Worm (Caenorhabditis elegans) whole organism, L2 larva: ENCODE results near the gene ZC190.6.

Experiments used
- C34F6.9 ChIP-seq: fragments of 150-350 bp; optimal IDR thresholded peaks from 2 replicates; lab custom pipeline; 2014; ENCODE audit warnings: missing biosample characterization, missing genetic modification characterization
- F13H6.1 ChIP-seq: sonication (generic microtip); optimal IDR thresholded peaks from 2 replicates; lab custom pipeline; 2016; ENCODE audit warnings: missing genetic modification characterization, missing compliant biosample characterization
- R02D3.7 ChIP-seq: fragments of 150-350 bp; optimal IDR thresholded peaks from 2 replicates; lab custom pipeline; 2014; ENCODE audit warnings: missing biosample characterization, missing genetic modification characterization
- Y55F3AM.14 ChIP-seq: fragments of 200-800 bp; sonication (Bioruptor generic); optimal IDR thresholded peaks from 2 replicates; lab custom pipeline; 2018; ENCODE audit warnings: mild to moderate bottlenecking, missing genetic modification characterization, missing compliant biosample characterization
- ZK546.5 ChIP-seq: sonication (generic microtip); optimal IDR thresholded peaks from 2 replicates; lab custom pipeline; 2017; ENCODE audit warnings: missing biosample characterization, missing genetic modification characterization
- alr-1 ChIP-seq: fragments of 150-350 bp; optimal IDR thresholded peaks from 2 replicates; lab custom pipeline; 2014; ENCODE audit warnings: missing biosample characterization, missing genetic modification characterization
- aly-2 ChIP-seq: fragments of 150-350 bp; optimal IDR thresholded peaks from 2 replicates; lab custom pipeline; 2014; ENCODE audit warnings: missing biosample characterization, missing genetic modification characterization
- ama-1 ChIP-seq: fragments of 150-350 bp; optimal IDR thresholded peaks from 2 replicates; lab custom pipeline; 2018; ENCODE audit warnings: inconsistent platforms
- blmp-1 ChIP-seq: sonication (generic microtip); optimal IDR thresholded peaks from 2 replicates; lab custom pipeline; 2017; ENCODE audit warnings: missing genetic modification characterization, mild to moderate bottlenecking, missing compliant biosample characterization, antibody characterized with exemption, moderate library complexity; ENCODE audit not compliant: insufficient read depth
- ceh-16 ChIP-seq: fragments of 150-350 bp; optimal IDR thresholded peaks from 2 replicates; lab custom pipeline; 2014; ENCODE audit warnings: missing biosample characterization, missing genetic modification characterization
- ceh-82 ChIP-seq: fragments of 150-350 bp; optimal IDR thresholded peaks from 2 replicates; lab custom pipeline; 2014; ENCODE audit warnings: missing biosample characterization, missing genetic modification characterization
- crh-2 ChIP-seq: sonication (generic microtip); optimal IDR thresholded peaks from 2 replicates; lab custom pipeline; 2017; ENCODE audit warnings: missing biosample characterization, missing genetic modification characterization
- dmd-4 ChIP-seq: sonication (generic microtip); optimal IDR thresholded peaks from 2 replicates; lab custom pipeline; 2017; ENCODE audit warnings: missing biosample characterization, missing genetic modification characterization
- egl-27 ChIP-seq: sonication (generic microtip); optimal IDR thresholded peaks from 3 replicates; lab custom pipeline; 2017; ENCODE audit warnings: missing biosample characterization, missing genetic modification reagents, missing genetic modification characterization
- elt-1 ChIP-seq: fragments of 150-350 bp; optimal IDR thresholded peaks from 2 replicates; lab custom pipeline; 2014; ENCODE audit warnings: missing biosample characterization, missing genetic modification characterization
- elt-3 ChIP-seq: sonication (generic microtip); optimal IDR thresholded peaks from 2 replicates; lab custom pipeline; 2017; ENCODE audit warnings: missing biosample characterization, missing genetic modification characterization
- fos-1 ChIP-seq: fragments of 150-350 bp; optimal IDR thresholded peaks from 2 replicates; lab custom pipeline; 2014; ENCODE audit warnings: missing biosample characterization, missing genetic modification characterization
- gmeb-1 ChIP-seq: fragments of 150-350 bp; optimal IDR thresholded peaks from 2 replicates; lab custom pipeline; 2014; ENCODE audit warnings: missing biosample characterization, missing genetic modification characterization
- lin-11 ChIP-seq: fragments of 150-350 bp; sonication (generic microtip); optimal IDR thresholded peaks from 2 replicates; lab custom pipeline; 2014; ENCODE audit warnings: missing biosample characterization, missing genetic modification characterization, inconsistent platforms, mixed read lengths
- lin-13 ChIP-seq: fragments of 150-350 bp; optimal IDR thresholded peaks from 2 replicates; lab custom pipeline; 2014; ENCODE audit warnings: missing biosample characterization, missing genetic modification reagents, missing genetic modification characterization
- lin-39 ChIP-seq: fragments of 150-350 bp; optimal IDR thresholded peaks from 2 replicates; lab custom pipeline; 2014; ENCODE audit warnings: missing biosample characterization, missing genetic modification reagents, missing genetic modification characterization
- lsy-2 ChIP-seq, 2 experiments: fragments of 150-350 bp in 1 of 2; sonication (generic microtip) in 1 of 2; optimal IDR thresholded peaks; 2 replicates each; lab custom pipeline; 2014 to 2017; ENCODE audit warnings: missing biosample characterization in 2 of 2, missing genetic modification characterization in 2 of 2
- mab-5 ChIP-seq: fragments of 150-350 bp; optimal IDR thresholded peaks from 2 replicates; lab custom pipeline; 2014; ENCODE audit warnings: missing biosample characterization, missing genetic modification characterization
- mbf-1 ChIP-seq: sonication (generic microtip); optimal IDR thresholded peaks from 2 replicates; lab custom pipeline; 2017; ENCODE audit warnings: missing biosample characterization, missing genetic modification characterization
- mdl-1 ChIP-seq, 2 experiments: fragments of 150-350 bp in 1 of 2; sonication (generic microtip) in 1 of 2; optimal IDR thresholded peaks; 2 replicates each; lab custom pipeline; 2017; ENCODE audit warnings: missing biosample characterization in 2 of 2, missing genetic modification characterization in 2 of 2
- nhr-10 ChIP-seq: sonication (generic microtip); optimal IDR thresholded peaks from 2 replicates; lab custom pipeline; 2017; ENCODE audit warnings: missing biosample characterization, missing genetic modification characterization
- nhr-11 ChIP-seq: fragments of 150-350 bp; optimal IDR thresholded peaks from 2 replicates; lab custom pipeline; 2014; ENCODE audit warnings: missing biosample characterization, missing genetic modification characterization
- nhr-12 ChIP-seq: fragments of 150-350 bp; optimal IDR thresholded peaks from 2 replicates; lab custom pipeline; 2014; ENCODE audit warnings: missing biosample characterization, missing genetic modification characterization
- nhr-129 ChIP-seq: fragments of 150-350 bp; optimal IDR thresholded peaks from 2 replicates; lab custom pipeline; 2014; ENCODE audit warnings: missing biosample characterization, missing genetic modification characterization
- nhr-21 ChIP-seq: fragments of 150-350 bp; optimal IDR thresholded peaks from 2 replicates; lab custom pipeline; 2014; ENCODE audit warnings: missing biosample characterization, missing genetic modification characterization
- nhr-23 ChIP-seq: fragments of 150-350 bp; optimal IDR thresholded peaks from 2 replicates; lab custom pipeline; 2014; ENCODE audit warnings: missing biosample characterization, missing genetic modification reagents, missing genetic modification characterization
- nhr-237 ChIP-seq: fragments of 150-350 bp; optimal IDR thresholded peaks from 2 replicates; lab custom pipeline; 2014; ENCODE audit warnings: missing biosample characterization, missing genetic modification characterization
- nhr-25 ChIP-seq: fragments of 150-350 bp; sonication (generic microtip); optimal IDR thresholded peaks from 3 replicates; lab custom pipeline; 2014; ENCODE audit warnings: missing biosample characterization, missing genetic modification characterization
- nhr-6 ChIP-seq: fragments of 150-350 bp; optimal IDR thresholded peaks from 2 replicates; lab custom pipeline; 2014; ENCODE audit warnings: missing biosample characterization, missing genetic modification characterization
- nhr-77 ChIP-seq: fragments of 150-350 bp; optimal IDR thresholded peaks from 2 replicates; lab custom pipeline; 2014; ENCODE audit warnings: missing biosample characterization, missing genetic modification characterization
- peb-1 ChIP-seq: fragments of 150-350 bp; optimal IDR thresholded peaks from 2 replicates; lab custom pipeline; 2014; ENCODE audit warnings: missing biosample characterization, missing genetic modification characterization
- sem-4 ChIP-seq: fragments of 150-350 bp; optimal IDR thresholded peaks from 2 replicates; lab custom pipeline; 2014; ENCODE audit warnings: missing biosample characterization, missing genetic modification reagents, missing genetic modification characterization
- skn-1 ChIP-seq: sonication (generic microtip); optimal IDR thresholded peaks from 2 replicates; lab custom pipeline; 2017; ENCODE audit warnings: missing biosample characterization, missing genetic modification characterization
- sma-3 ChIP-seq: sonication (generic microtip); optimal IDR thresholded peaks from 2 replicates; lab custom pipeline; 2016; ENCODE audit warnings: missing genetic modification reagents, missing genetic modification characterization, missing compliant biosample characterization
- sma-9 ChIP-seq, 2 experiments: fragments of 150-350 bp in 1 of 2; sonication (generic microtip) in 1 of 2; optimal IDR thresholded peaks; 2 replicates each; lab custom pipeline; 2014 to 2016; ENCODE audit warnings: missing genetic modification characterization in 2 of 2, mild to moderate bottlenecking in 1 of 2, missing biosample characterization in 1 of 2, missing compliant biosample characterization in 1 of 2, missing genetic modification reagents in 1 of 2, moderate library complexity in 1 of 2
- snpc-4 ChIP-seq: fragments of 150-350 bp; optimal IDR thresholded peaks from 2 replicates; lab custom pipeline; 2014; ENCODE audit warnings: missing biosample characterization, missing genetic modification characterization
- unc-39 ChIP-seq: fragments of 150-350 bp; optimal IDR thresholded peaks from 2 replicates; lab custom pipeline; 2014; ENCODE audit warnings: missing biosample characterization, missing genetic modification characterization
- unc-55 ChIP-seq: fragments of 150-350 bp; sonication (generic microtip); optimal IDR thresholded peaks from 3 replicates; lab custom pipeline; 2014; ENCODE audit warnings: missing biosample characterization, missing genetic modification reagents, missing genetic modification characterization
- unc-62 ChIP-seq: fragments of 150-350 bp; optimal IDR thresholded peaks from 2 replicates; lab custom pipeline; 2014; ENCODE audit warnings: missing biosample characterization, missing genetic modification reagents, missing genetic modification characterization
- zag-1 ChIP-seq: fragments of 150-350 bp; optimal IDR thresholded peaks from 2 replicates; lab custom pipeline; 2014; ENCODE audit warnings: missing biosample characterization, missing genetic modification characterization
- ztf-1 ChIP-seq: fragments of 200-800 bp; sonication (Bioruptor generic); conservative IDR thresholded peaks from 2 replicates; pipeline ENCODE4 v1.3.6; 2022; ENCODE audit warnings: missing genetic modification characterization, missing compliant biosample characterization
- ztf-11 ChIP-seq: sonication (generic microtip); optimal IDR thresholded peaks from 2 replicates; lab custom pipeline; 2017; ENCODE audit warnings: missing biosample characterization, missing genetic modification characterization
- ztf-4 ChIP-seq: fragments of 150-350 bp; optimal IDR thresholded peaks from 2 replicates; lab custom pipeline; 2014; ENCODE audit warnings: missing biosample characterization, missing genetic modification characterization

The ZC190.6 gene

DNA sequence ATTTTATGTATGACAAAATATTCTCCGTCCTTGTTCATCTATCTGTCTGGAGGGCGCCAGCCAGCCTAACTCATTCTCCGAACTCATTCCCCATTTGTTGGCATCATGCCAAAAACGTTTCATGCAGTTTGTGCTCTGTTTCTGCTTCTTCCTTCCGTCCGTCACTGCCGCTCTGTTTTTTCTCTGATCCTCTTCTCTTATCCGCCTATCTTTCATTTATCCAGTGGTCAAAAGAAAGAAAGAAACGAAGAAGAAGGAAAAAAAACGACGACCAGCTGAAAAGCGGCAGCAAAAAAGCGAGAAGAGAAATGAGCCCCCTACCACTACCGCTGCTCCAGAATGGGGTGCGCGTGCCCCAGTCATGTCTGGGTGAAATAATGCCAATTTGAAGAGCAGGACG lies 14.1 kb downstream of the ZC190.6 start:
- no peak for TF ChIP-seq nhr-12 (tag; lab: Kevin White, UChicago)
- TF ChIP-seq ama-1 (lab: Kevin White, UChicago): no peak
- no peak for TF ChIP-seq nhr-237 (tag; lab: Kevin White, UChicago)
- no peak for TF ChIP-seq nhr-10
- TF ChIP-seq ceh-82 (tag; lab: Kevin White, UChicago): no peak
- no peak for TF ChIP-seq sma-3 (GFP tag; lab: Kevin White, UChicago)
- TF ChIP-seq aly-2: no peak
- no peak for TF ChIP-seq crh-2 (tag; lab: Kevin White, UChicago)
- TF ChIP-seq nhr-23 (tag; lab: Kevin White, UChicago): no peak
- TF ChIP-seq snpc-4 (tag; lab: Kevin White, UChicago): peak; percentile 6
- peak; percentile 40 for TF ChIP-seq nhr-129
- TF ChIP-seq blmp-1 (tag; lab: Kevin White, UChicago): no peak
- TF ChIP-seq ztf-4 (tag; lab: Kevin White, UChicago): no peak
- TF ChIP-seq lsy-2 (tag; optimal IDR thresholded peaks at IDR 0.05; lab: Kevin White, UChicago): peak in 1 of 2 experiments; percentile 29
- TF ChIP-seq alr-1 (tag; lab: Kevin White, UChicago): no peak
- no peak for TF ChIP-seq mbf-1
- TF ChIP-seq sem-4 (tag; lab: Kevin White, UChicago): peak; percentile 36
- no peak for TF ChIP-seq skn-1 (tag; lab: Kevin White, UChicago)
- TF ChIP-seq R02D3.7 (tag; lab: Kevin White, UChicago): no peak
- TF ChIP-seq nhr-77 (tag; lab: Kevin White, UChicago): no peak
- no peak for TF ChIP-seq nhr-21 (tag; lab: Kevin White, UChicago)
- no peak for TF ChIP-seq lin-11
- TF ChIP-seq nhr-6: no peak
- no peak for TF ChIP-seq ztf-1 (GFP tag; lab: Robert Waterston, UW)
- no peak for TF ChIP-seq ztf-11 (tag; lab: Kevin White, UChicago)
- TF ChIP-seq unc-39 (tag; lab: Kevin White, UChicago): no peak
- no peak for TF ChIP-seq unc-62 (GFP tag; lab: Kevin White, UChicago)
- TF ChIP-seq elt-3 (tag; lab: Kevin White, UChicago): no peak
- TF ChIP-seq ceh-16 (tag; lab: Kevin White, UChicago): no peak
- TF ChIP-seq lin-13 (GFP tag; lab: Kevin White, UChicago): no peak
- no peak for TF ChIP-seq nhr-11
- no peak for TF ChIP-seq lin-39 (tag; lab: Kevin White, UChicago)
- TF ChIP-seq zag-1 (tag; lab: Kevin White, UChicago): peak; percentile 80
- no peak for TF ChIP-seq elt-1 (tag; lab: Kevin White, UChicago)
- no peak for TF ChIP-seq fos-1 (tag; lab: Kevin White, UChicago)
- no peak for TF ChIP-seq mab-5 (tag; lab: Kevin White, UChicago)
- peak; percentile 40 for TF ChIP-seq unc-55 (GFP tag; lab: Kevin White, UChicago)
- TF ChIP-seq peb-1 (tag; lab: Kevin White, UChicago): no peak
- TF ChIP-seq gmeb-1 (tag; lab: Kevin White, UChicago): no peak
- TF ChIP-seq sma-9 (GFP tag; optimal IDR thresholded peaks at IDR 0.05; lab: Kevin White, UChicago): peak; percentile 43
- TF ChIP-seq sma-9 (tag; optimal IDR thresholded peaks at IDR 0.05; lab: Kevin White, UChicago): no peak
- TF ChIP-seq C34F6.9: peak; percentile 51
- peak; percentile 43 for TF ChIP-seq Y55F3AM.14 (GFP tag; lab: Kevin White, UChicago)
- TF ChIP-seq ZK546.5: no peak
- peak; percentile 57 for TF ChIP-seq F13H6.1
- TF ChIP-seq nhr-25 (tag; lab: Kevin White, UChicago): no peak
- no peak for TF ChIP-seq egl-27 (tag; lab: Kevin White, UChicago)
- TF ChIP-seq mdl-1 (tag; optimal IDR thresholded peaks at IDR 0.05; lab: Kevin White, UChicago): no peak
- no peak for TF ChIP-seq dmd-4 (tag; lab: Kevin White, UChicago)
